Fruit fly (Drosophila melanogaster) Kc167 (cell line): ENCODE measurements around the gene RpS21.

ENCODE experiments used
- Myc ChIP-seq: fragments of >200 bp; optimal IDR thresholded peaks from 2 replicates; lab custom pipeline; 2017; ENCODE audit warnings: missing external identifiers
- Sin3A ChIP-seq: fragments of >200 bp; optimal IDR thresholded peaks from 2 replicates; lab custom pipeline; 2018; ENCODE audit warnings: missing external identifiers
- h ChIP-seq: fragments of >200 bp; optimal IDR thresholded peaks from 3 replicates; lab custom pipeline; 2018; ENCODE audit warnings: missing external identifiers
- insv ChIP-seq: fragments of >200 bp; optimal IDR thresholded peaks from 3 replicates; lab custom pipeline; 2018; ENCODE audit warnings: missing external identifiers
- psq ChIP-seq: fragments of >200 bp; optimal IDR thresholded peaks from 2 replicates; lab custom pipeline; 2017; ENCODE audit warnings: missing external identifiers
- ttk ChIP-seq: sonication (Bioruptor generic); optimal IDR thresholded peaks from 2 replicates; lab custom pipeline; 2017; ENCODE audit warnings: missing external identifiers

Gene RpS21

DNA sequence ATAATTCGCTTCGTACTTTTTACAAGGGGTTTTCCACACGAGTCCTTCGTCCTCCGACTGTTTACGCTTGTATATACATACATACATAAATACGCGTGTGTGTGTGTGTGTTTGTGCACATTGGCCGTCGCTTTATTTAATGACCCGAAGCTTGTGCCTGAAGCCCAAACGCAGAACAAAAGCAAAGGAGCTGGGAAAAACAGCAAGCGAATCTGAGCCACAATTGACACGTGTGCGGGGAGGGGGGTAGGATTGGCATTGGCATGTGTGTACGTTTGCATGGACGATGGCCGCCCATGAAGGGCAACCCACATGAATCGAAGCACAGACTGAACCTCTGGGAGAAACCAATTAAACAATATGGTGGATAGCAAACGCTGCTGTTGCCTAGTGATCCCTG, 38.5 kb downstream of the RpS21 start:
- TF ChIP-seq h (lab: Kevin White, UChicago) = no peak
- no peak for TF ChIP-seq Sin3A
- TF ChIP-seq ttk (lab: Kevin White, UChicago) = no peak
- TF ChIP-seq Myc (lab: Kevin White, UChicago) = no peak
- TF ChIP-seq insv = no peak
- no peak for TF ChIP-seq psq (lab: Kevin White, UChicago)

- TF ChIP-seq psq (lab: Kevin White, UChicago) = no peak
Measured at dm6 chr2L:2897024-2897549, 41.2 kb downstream of the RpS21 start.

dm6 chr2L:2897710-2898109, 41.8 kb downstream of the RpS21 start:
- TF ChIP-seq h (lab: Kevin White, UChicago) = no peak
- TF ChIP-seq Myc (lab: Kevin White, UChicago) = no peak
- TF ChIP-seq psq (lab: Kevin White, UChicago) = no peak
- no peak for TF ChIP-seq Sin3A
- no peak for TF ChIP-seq insv

DNA sequence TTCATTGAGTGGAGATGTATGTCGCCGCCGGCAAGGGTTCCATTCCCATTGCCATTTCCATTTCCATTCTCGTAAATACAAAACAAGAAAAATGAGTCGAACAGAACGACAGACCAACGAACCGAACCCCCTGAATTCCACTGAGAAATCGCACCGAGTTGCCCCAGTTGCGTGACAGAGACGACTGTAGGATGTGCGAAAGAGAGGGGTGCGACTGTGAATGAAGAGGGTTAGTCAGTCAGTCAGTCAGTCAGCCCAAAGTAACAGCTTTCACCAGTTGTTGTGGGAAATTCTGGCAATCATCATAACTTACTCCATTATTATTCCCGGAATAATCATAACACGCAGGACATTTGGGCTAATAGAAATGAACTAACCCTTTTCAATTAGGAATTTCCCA, 42.4 kb downstream of the RpS21 start:
- TF ChIP-seq ttk (lab: Kevin White, UChicago) (no peak), insv (no peak), h (lab: Kevin White, UChicago) (no peak), psq (lab: Kevin White, UChicago) (no peak), Sin3A (no peak), Myc (lab: Kevin White, UChicago) (no peak)

- TF ChIP-seq psq (lab: Kevin White, UChicago) (no peak), h (lab: Kevin White, UChicago) (no peak), Myc (lab: Kevin White, UChicago) (no peak), Sin3A (no peak)
Measured at dm6 chr2L:2900392-2901028, 44.6 kb downstream of the RpS21 start.

dm6 chr2L:2901445-2901844, 45.6 kb downstream of the RpS21 start:
- TF ChIP-seq insv (no peak), Sin3A (no peak), ttk (lab: Kevin White, UChicago) (no peak), h (lab: Kevin White, UChicago) (no peak), psq (lab: Kevin White, UChicago) (no peak), Myc (lab: Kevin White, UChicago) (no peak)

DNA sequence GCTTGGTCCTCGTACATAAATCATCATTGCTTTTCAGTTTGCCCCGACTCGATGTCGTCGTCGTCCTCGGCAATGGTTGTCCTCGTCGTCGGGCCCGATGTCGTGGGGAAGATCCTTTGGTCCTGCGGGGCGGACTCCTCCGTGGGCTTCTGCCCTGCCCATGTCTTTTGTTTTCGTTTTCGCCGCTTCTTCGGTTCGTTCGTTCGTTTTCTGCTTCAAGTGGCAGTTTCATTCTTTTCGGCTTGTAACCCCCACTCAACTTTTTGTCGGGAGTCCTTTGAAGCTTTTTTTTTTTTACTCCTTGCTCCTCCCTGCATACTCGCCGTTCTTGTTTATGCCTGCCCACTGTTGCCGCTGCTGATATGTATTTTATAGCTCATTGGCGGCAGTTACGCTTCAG, 47.8 kb downstream of the RpS21 start:
- TF ChIP-seq h (lab: Kevin White, UChicago) = no peak
- TF ChIP-seq Myc (lab: Kevin White, UChicago) = no peak
- no peak for TF ChIP-seq psq (lab: Kevin White, UChicago)
- no peak for TF ChIP-seq ttk (lab: Kevin White, UChicago)
- TF ChIP-seq Sin3A = no peak
- TF ChIP-seq insv = no peak

DNA sequence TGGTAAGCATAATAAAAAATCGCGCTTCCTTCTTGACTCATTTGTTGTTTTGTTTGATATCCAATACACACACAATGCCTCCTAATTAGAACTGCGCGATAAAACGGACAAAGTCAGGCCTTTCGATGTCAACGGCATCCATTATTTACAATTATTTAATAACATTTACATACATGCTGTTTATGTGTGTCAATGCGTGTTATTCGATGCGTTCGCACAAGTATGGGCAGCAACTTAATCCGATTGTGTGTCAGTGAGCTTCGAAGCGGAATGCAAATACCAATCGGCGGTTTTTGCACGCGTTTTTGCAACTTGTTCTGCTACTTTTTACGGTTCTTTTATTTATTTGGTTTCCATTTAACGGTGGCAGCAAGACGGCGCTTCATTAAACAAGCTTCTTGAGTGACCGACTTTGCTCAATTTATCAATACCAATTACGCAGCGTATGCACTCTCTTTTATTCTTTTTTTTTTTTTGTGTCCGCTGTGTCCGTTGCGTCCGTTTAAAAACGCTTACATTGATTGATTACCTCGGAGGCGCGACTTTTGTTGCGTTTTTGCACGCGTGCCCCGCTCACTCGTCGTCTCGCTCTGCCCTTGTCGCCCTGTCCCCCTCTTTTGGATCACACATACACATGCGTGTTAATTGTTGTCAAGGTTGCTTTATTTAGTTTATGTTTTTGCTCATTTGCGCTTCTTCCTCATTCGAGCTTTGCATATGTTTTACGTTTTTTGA, 48.6 kb downstream of the RpS21 start:
- TF ChIP-seq ttk (lab: Kevin White, UChicago) (no peak), Sin3A (no peak), h (lab: Kevin White, UChicago) (no peak), Myc (lab: Kevin White, UChicago) (no peak), psq (lab: Kevin White, UChicago) (no peak), insv (no peak)

DNA sequence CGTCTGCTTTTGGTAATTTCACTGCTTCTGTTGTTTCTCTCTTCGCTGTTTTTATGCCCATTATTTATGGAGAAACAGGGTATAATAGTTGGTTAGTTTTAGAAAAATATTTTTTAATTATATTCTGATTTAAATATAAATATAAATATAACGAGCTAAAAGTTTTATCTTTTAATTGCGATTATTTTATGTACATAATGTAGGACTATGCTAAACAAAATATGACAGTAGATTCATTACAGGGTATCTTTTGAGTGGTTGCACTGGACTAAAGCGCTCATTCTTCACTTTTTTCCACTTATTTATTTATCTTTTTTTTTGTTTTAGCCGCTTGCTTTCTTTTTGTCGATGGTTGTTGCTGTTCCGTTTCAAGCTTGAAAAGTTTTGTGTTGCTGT, 49.2 kb downstream of the RpS21 start:
- TF ChIP-seq ttk (lab: Kevin White, UChicago) (no peak), insv (no peak), psq (lab: Kevin White, UChicago) (no peak), Sin3A (no peak), h (lab: Kevin White, UChicago) (no peak), Myc (lab: Kevin White, UChicago) (no peak)

DNA sequence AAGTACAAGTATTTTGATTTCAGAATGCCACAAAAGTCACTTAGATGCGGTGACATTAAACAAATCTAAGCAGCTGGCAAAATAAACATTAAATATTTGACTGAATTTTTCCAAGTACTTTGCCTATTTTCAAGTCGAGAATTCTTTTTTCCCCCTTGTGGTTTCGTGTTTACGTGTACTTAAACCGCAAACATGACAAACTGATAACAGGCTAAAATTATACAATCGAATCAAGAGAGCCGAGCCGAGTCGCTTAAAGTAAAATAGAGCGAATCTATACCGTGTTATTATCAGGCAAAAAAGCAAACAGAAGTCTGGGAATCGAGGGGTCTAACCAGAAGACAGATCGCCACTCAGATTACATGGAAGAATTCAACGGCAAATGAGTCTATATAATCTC, 50.3 kb downstream of the RpS21 start:
- TF ChIP-seq insv (no peak), Sin3A (no peak), psq (lab: Kevin White, UChicago) (no peak), Myc (lab: Kevin White, UChicago) (no peak), ttk (lab: Kevin White, UChicago) (no peak), h (lab: Kevin White, UChicago) (no peak)
